Fruit fly (Drosophila melanogaster): ENCODE measurements around the gene Pex19.
A peak's percentile ranks its signal among the peaks of the same experiment; 100 is the strongest.

Gene Pex19

DNA sequence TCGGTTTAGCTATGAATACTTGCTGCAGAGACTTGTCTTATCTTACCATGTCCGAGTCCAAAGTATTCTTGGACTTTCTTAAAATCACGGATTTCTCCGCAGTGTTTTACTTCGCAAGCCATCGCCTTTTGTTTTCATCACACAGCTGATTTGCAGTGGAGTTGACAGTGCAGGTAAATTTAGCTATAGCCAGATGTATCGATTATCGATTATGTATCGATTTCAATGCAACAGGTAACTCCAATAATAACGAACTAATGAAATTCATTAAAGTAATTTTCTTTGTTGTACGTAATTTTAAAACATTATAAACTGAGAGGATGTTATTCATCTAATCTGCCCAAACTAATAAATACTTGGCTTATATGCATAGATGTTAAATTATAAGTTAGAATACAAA lies 28.6 kb upstream of the Pex19 start, which contains the start of gene Rab3-GAP (continued):
- TF ChIP-seq Atf3 (GFP tag; optimal IDR thresholded peaks at IDR 0.05) (no peak), sima (GFP tag; optimal IDR thresholded peaks at IDR 0.05) (no peak), ci (GFP tag; IDR thresholded peaks at IDR 0.05) (peak; percentile 44; the same call in 1 of the 3 replicates), CG6689 (GFP tag; IDR thresholded peaks at IDR 0.05) (no peak), CG3838 (GFP tag; optimal IDR thresholded peaks at IDR 0.05) (no peak), Vsx1 (GFP tag; optimal IDR thresholded peaks at IDR 0.05) (no peak), CG3847 (GFP tag; IDR thresholded peaks at IDR 0.05) (no peak), nmo (GFP tag; optimal IDR thresholded peaks at IDR 0.05) (peak; percentile 51), Pdp1 (GFP tag; optimal IDR thresholded peaks at IDR 0.05) (peak in 1 of 2 experiments; percentile 37), Awh (GFP tag; IDR thresholded peaks at IDR 0.05) (no peak), tll (GFP tag; optimal IDR thresholded peaks at IDR 0.05) (no peak), Hmr (GFP tag; optimal IDR thresholded peaks at IDR 0.05) (no peak), CG5245 (GFP tag; optimal IDR thresholded peaks at IDR 0.05) (no peak), CG12104 (GFP tag; optimal IDR thresholded peaks at IDR 0.05) (no peak), trem (tag; optimal IDR thresholded peaks at IDR 0.05) (peak; percentile 78), CG13624 (GFP tag; optimal IDR thresholded peaks at IDR 0.05) (peak; percentile 1), Ada2b (GFP tag; IDR thresholded peaks at IDR 0.05) (0 out of 2 replicates have a peak, but pooled peaks have one; percentile 4), ase (GFP tag; IDR thresholded peaks at IDR 0.05) (no peak), ab (GFP tag; optimal IDR thresholded peaks at IDR 0.05) (no peak), CG4424 (GFP tag; optimal IDR thresholded peaks at IDR 0.05) (peak; percentile 46), CG4404 (GFP tag; IDR thresholded peaks at IDR 0.05) (no peak), CG6683 (GFP tag; optimal IDR thresholded peaks at IDR 0.05) (no peak), lov (optimal IDR thresholded peaks at IDR 0.05) (no peak), lov (GFP tag; IDR thresholded peaks at IDR 0.05) (no peak), ewg (GFP tag; optimal IDR thresholded peaks at IDR 0.05) (no peak), CG14441 (GFP tag; IDR thresholded peaks at IDR 0.05) (no peak), CG12744 (GFP tag; optimal IDR thresholded peaks at IDR 0.05) (no peak), CG2129 (GFP tag; IDR thresholded peaks at IDR 0.05; ENCODE audit: partially characterized antibody) (no peak), CG13287 (GFP tag; IDR thresholded peaks at IDR 0.05; ENCODE audit: partially characterized antibody) (peak; percentile 77), hb (GFP tag; IDR thresholded peaks at IDR 0.05; ENCODE audit: partially characterized antibody) (0 out of 3 replicates have a peak, but pooled peaks have one; percentile 5), CG4282 (GFP tag; optimal IDR thresholded peaks at IDR 0.05) (no peak), pfk (GFP tag; optimal IDR thresholded peaks at IDR 0.05) (no peak), mirr (GFP tag; optimal IDR thresholded peaks at IDR 0.05) (no peak), CG12659 (GFP tag; optimal IDR thresholded peaks at IDR 0.05) (peak; percentile 22), CG7839 (tag; optimal IDR thresholded peaks at IDR 0.05) (no peak), Myb (GFP tag; optimal IDR thresholded peaks at IDR 0.05) (peak; percentile 9), Dip2 (GFP tag; IDR thresholded peaks at IDR 0.05) (no peak), CG10959 (GFP tag; IDR thresholded peaks at IDR 0.05) (no peak), oc (tag; optimal IDR thresholded peaks at IDR 0.05) (no peak), lab (GFP tag; optimal IDR thresholded peaks at IDR 0.05) (no peak), Hsf (GFP tag; optimal IDR thresholded peaks at IDR 0.05) (peak; percentile 28), maf-S (GFP tag; optimal IDR thresholded peaks at IDR 0.05) (no peak), CG16863 (GFP tag; optimal IDR thresholded peaks at IDR 0.05) (no peak), CG7928 (GFP tag; optimal IDR thresholded peaks at IDR 0.05) (no peak), en (GFP tag; optimal IDR thresholded peaks at IDR 0.05) (no peak), CG6854 (GFP tag; optimal IDR thresholded peaks at IDR 0.05) (no peak), CG18619 (GFP tag; optimal IDR thresholded peaks at IDR 0.05) (no peak), CG17568 (GFP tag; optimal IDR thresholded peaks at IDR 0.05) (no peak), cwo (GFP tag; optimal IDR thresholded peaks at IDR 0.05) (no peak), zf30C (GFP tag; optimal IDR thresholded peaks at IDR 0.05) (no peak), wek (GFP tag; optimal IDR thresholded peaks at IDR 0.05) (no peak)

Measured in whole organism, embryonic.